Worm (Caenorhabditis elegans) whole organism, L4 larva: ENCODE results near the gene nop-1.

Experiments
- D1046.2 ChIP-seq: fragments of 200-800 bp; sonication (Bioruptor generic); IDR thresholded peaks from 2 replicates; pipeline ENCODE4 v1.3.6; 2022; ENCODE audit warnings: missing genetic modification characterization, missing compliant biosample characterization
- F26F4.8 ChIP-seq: fragments of 200-800 bp; sonication (Bioruptor generic); conservative IDR thresholded peaks from 2 replicates; pipeline ENCODE4 v1.3.6; 2022; ENCODE audit warnings: missing genetic modification characterization, missing compliant biosample characterization
- T20F7.1 ChIP-seq: fragments of 200-800 bp; sonication (Bioruptor generic); optimal IDR thresholded peaks from 2 replicates; lab custom pipeline; 2018; ENCODE audit warnings: mild to moderate bottlenecking, missing genetic modification characterization, missing compliant biosample characterization
- Y105C5A.15 ChIP-seq: fragments of 200-800 bp; sonication (Bioruptor generic); IDR thresholded peaks from 2 replicates; pipeline ENCODE4 v1.3.6; 2022; ENCODE audit warnings: missing genetic modification characterization, missing compliant biosample characterization
- ZK337.2 ChIP-seq: fragments of 200-800 bp; sonication (Bioruptor generic); IDR thresholded peaks from 2 replicates; pipeline ENCODE4 v1.3.6; 2022; ENCODE audit warnings: missing genetic modification reagents, missing genetic modification characterization, missing compliant biosample characterization
- aly-2 ChIP-seq: sonication (generic microtip); optimal IDR thresholded peaks from 2 replicates; lab custom pipeline; 2018; ENCODE audit warnings: missing biosample characterization, missing genetic modification characterization
- arid-1 ChIP-seq: fragments of 200-800 bp; sonication (Bioruptor generic); conservative IDR thresholded peaks from 2 replicates; pipeline ENCODE4 v1.3.6; 2022; ENCODE audit warnings: missing genetic modification reagents, missing genetic modification characterization, missing compliant biosample characterization
- ces-1 ChIP-seq: fragments of 150-350 bp; sonication (generic microtip); optimal IDR thresholded peaks from 4 replicates; lab custom pipeline; 2014; ENCODE audit warnings: missing biosample characterization, missing genetic modification reagents, missing genetic modification characterization
- cey-2 ChIP-seq: sonication (generic microtip); optimal IDR thresholded peaks from 3 replicates; lab custom pipeline; 2017; ENCODE audit warnings: missing genetic modification characterization, mild to moderate bottlenecking, missing compliant biosample characterization, antibody characterized with exemption, borderline replicate concordance; ENCODE audit not compliant: insufficient read depth
- daf-16 ChIP-seq, 3 experiments: sonication (generic microtip); optimal IDR thresholded peaks; 2 replicates each; lab custom pipeline; 2016 to 2017; ENCODE audit warnings: missing genetic modification characterization in 3 of 3, missing genetic modification reagents in 3 of 3, mild to moderate bottlenecking in 2 of 3, missing compliant biosample characterization in 2 of 3, missing biosample characterization in 1 of 3, moderate library complexity in 1 of 3
- daf-19 ChIP-seq: fragments of 200-800 bp; sonication (Bioruptor generic); conservative IDR thresholded peaks from 2 replicates; pipeline ENCODE4 v1.3.6; 2022; ENCODE audit warnings: missing genetic modification characterization, missing compliant biosample characterization
- dmd-9 ChIP-seq: fragments of 200-800 bp; sonication (Bioruptor generic); IDR thresholded peaks from 2 replicates; pipeline ENCODE4 v1.3.6; 2022; ENCODE audit warnings: missing genetic modification reagents, missing genetic modification characterization, missing compliant biosample characterization
- duxl-1 ChIP-seq: sonication (generic microtip); optimal IDR thresholded peaks from 2 replicates; lab custom pipeline; 2016; ENCODE audit warnings: mild to moderate bottlenecking, missing genetic modification characterization, moderate library complexity, missing compliant biosample characterization; ENCODE audit not compliant: poor library complexity
- egl-27 ChIP-seq: sonication (generic microtip); optimal IDR thresholded peaks from 3 replicates; lab custom pipeline; 2017; ENCODE audit warnings: missing biosample characterization, missing genetic modification reagents, missing genetic modification characterization
- egl-43 ChIP-seq: fragments of 200-800 bp; sonication (Bioruptor generic); IDR thresholded peaks from 2 replicates; pipeline ENCODE4 v1.3.6; 2022; ENCODE audit warnings: missing genetic modification reagents, missing genetic modification characterization, missing compliant biosample characterization
- fos-1 ChIP-seq: fragments of 150-350 bp; optimal IDR thresholded peaks from 2 replicates; lab custom pipeline; 2014; ENCODE audit warnings: missing biosample characterization, missing genetic modification characterization
- gei-8 ChIP-seq: fragments of 200-800 bp; sonication (Bioruptor generic); optimal IDR thresholded peaks from 2 replicates; lab custom pipeline; 2018; ENCODE audit warnings: mild to moderate bottlenecking, missing genetic modification characterization, missing compliant biosample characterization
- hlh-30 ChIP-seq: sonication (generic microtip); optimal IDR thresholded peaks from 2 replicates; lab custom pipeline; 2017; ENCODE audit warnings: antibody characterized with exemption, mild to moderate bottlenecking, missing genetic modification characterization, missing compliant biosample characterization; ENCODE audit not compliant: insufficient read depth
- hmg-1.1 ChIP-seq: fragments of 200-800 bp; sonication (Bioruptor generic); IDR thresholded peaks from 2 replicates; pipeline ENCODE4 v1.3.6; 2022; ENCODE audit warnings: missing genetic modification reagents, missing genetic modification characterization, missing compliant biosample characterization
- lin-1 ChIP-seq: fragments of 200-800 bp; sonication (Bioruptor generic); IDR thresholded peaks from 2 replicates; pipeline ENCODE4 v1.3.6; 2022; ENCODE audit warnings: missing genetic modification reagents, missing genetic modification characterization, missing compliant biosample characterization
- lin-13 ChIP-seq: fragments of 150-350 bp; optimal IDR thresholded peaks from 2 replicates; lab custom pipeline; 2014; ENCODE audit warnings: missing biosample characterization, missing genetic modification reagents, missing genetic modification characterization
- madf-5 ChIP-seq, 2 experiments: fragments of 200-800 bp; sonication (Bioruptor generic); IDR thresholded peaks; 2 replicates each; pipeline ENCODE4 v1.3.6; 2022; ENCODE audit warnings: missing compliant biosample characterization in 2 of 2, missing genetic modification characterization in 2 of 2
- madf-9 ChIP-seq: fragments of 200-800 bp; sonication (Bioruptor generic); conservative IDR thresholded peaks from 2 replicates; pipeline ENCODE4 v1.3.6; 2022; ENCODE audit warnings: missing genetic modification reagents, missing genetic modification characterization, missing compliant biosample characterization
- mes-2 ChIP-seq: sonication (generic microtip); optimal IDR thresholded peaks from 2 replicates; lab custom pipeline; 2016; ENCODE audit warnings: missing genotype, mild to moderate bottlenecking, missing genetic modification characterization, missing compliant biosample characterization; ENCODE audit not compliant: poor library complexity, severe bottlenecking
- mxl-2 ChIP-seq: fragments of 200-800 bp; sonication (Bioruptor generic); conservative IDR thresholded peaks from 2 replicates; pipeline ENCODE4 v1.3.6; 2022; ENCODE audit warnings: missing genetic modification reagents, missing genetic modification characterization, missing compliant biosample characterization
- mxl-3 ChIP-seq: fragments of 200-800 bp; sonication (Bioruptor generic); optimal IDR thresholded peaks from 2 replicates; lab custom pipeline; 2018; ENCODE audit warnings: mild to moderate bottlenecking, missing genetic modification characterization, missing compliant biosample characterization
- nhr-10 ChIP-seq: fragments of 150-350 bp; optimal IDR thresholded peaks from 2 replicates; lab custom pipeline; 2014; ENCODE audit warnings: missing biosample characterization, missing genetic modification characterization
- nhr-102 ChIP-seq: sonication (generic microtip); optimal IDR thresholded peaks from 2 replicates; lab custom pipeline; 2016; ENCODE audit warnings: mild to moderate bottlenecking, missing genetic modification characterization, moderate library complexity, missing compliant biosample characterization
- nhr-11 ChIP-seq: fragments of 150-350 bp; optimal IDR thresholded peaks from 2 replicates; lab custom pipeline; 2014; ENCODE audit warnings: missing biosample characterization, missing genetic modification characterization
- nhr-28 ChIP-seq: fragments of 150-350 bp; optimal IDR thresholded peaks from 2 replicates; lab custom pipeline; 2014; ENCODE audit warnings: missing biosample characterization, missing genetic modification characterization
- nhr-42 ChIP-seq: fragments of 200-800 bp; sonication (Bioruptor generic); IDR thresholded peaks from 2 replicates; pipeline ENCODE4 v1.3.6; 2022; ENCODE audit warnings: missing genetic modification characterization, missing compliant biosample characterization
- nhr-76 ChIP-seq: fragments of 150-350 bp; optimal IDR thresholded peaks from 2 replicates; lab custom pipeline; 2014; ENCODE audit warnings: missing biosample characterization, missing genetic modification characterization
- pha-4 ChIP-seq, 2 experiments: fragments of 150-350 bp in 1 of 2; fragments of 200-800 bp in 1 of 2; sonication (Bioruptor generic) in 1 of 2; IDR thresholded peaks in 1 of 2; optimal IDR thresholded peaks in 1 of 2; 2 replicates each; pipeline versions ENCODE4 v1.3.6 to Lab custom; 2014 to 2022; ENCODE audit warnings: missing genetic modification characterization in 2 of 2, missing genetic modification reagents in 2 of 2, missing biosample characterization in 1 of 2, missing compliant biosample characterization in 1 of 2
- php-3 ChIP-seq: fragments of 200-800 bp; sonication (Bioruptor generic); IDR thresholded peaks from 2 replicates; pipeline ENCODE4 v1.3.6; 2022; ENCODE audit warnings: missing genetic modification reagents, missing genetic modification characterization, missing compliant biosample characterization
- rbr-2 ChIP-seq: sonication (generic microtip); optimal IDR thresholded peaks from 2 replicates; lab custom pipeline; 2016; ENCODE audit warnings: missing genotype, missing genetic modification characterization, missing compliant biosample characterization
- spr-1 ChIP-seq: sonication (generic microtip); optimal IDR thresholded peaks from 2 replicates; lab custom pipeline; 2016; ENCODE audit warnings: mild to moderate bottlenecking, missing genetic modification characterization, missing compliant biosample characterization
- unc-130 ChIP-seq: sonication (generic microtip); optimal IDR thresholded peaks from 2 replicates; lab custom pipeline; 2016; ENCODE audit warnings: missing genetic modification reagents, missing genetic modification characterization, missing compliant biosample characterization
- unc-62 ChIP-seq, 3 experiments: fragments of 150-350 bp in 1 of 3; sonication (generic microtip); optimal IDR thresholded peaks in 2 of 3; peaks in 1 of 3; 1 replicate in 1 of 3; 2 replicates in 2 of 3; lab custom pipeline; 2014 to 2017; ENCODE audit warnings: missing biosample characterization in 3 of 3, missing genetic modification characterization in 3 of 3, missing genetic modification reagents in 3 of 3, missing genotype in 1 of 3
- zip-2 ChIP-seq: fragments of 150-350 bp; optimal IDR thresholded peaks from 2 replicates; lab custom pipeline; 2014; ENCODE audit warnings: missing biosample characterization, missing genetic modification characterization

Gene nop-1

ce11 chrIII:5950756-5951345 lies 7.7 kb upstream of the nop-1 start (continued):
- no peak for TF ChIP-seq aly-2
- TF ChIP-seq nhr-76 (tag; lab: Kevin White, UChicago): no peak
- 0 out of 4 replicates have a peak, but pooled peaks have one; percentile 25 to 49 for TF ChIP-seq madf-5 (GFP tag; IDR thresholded peaks at IDR 0.05; lab: Robert Waterston, UW)
- TF ChIP-seq T20F7.1 (GFP tag; lab: Kevin White, UChicago): no peak
- TF ChIP-seq php-3 (GFP tag; lab: Robert Waterston, UW): peak; percentile 14; the same call in 1 of the 2 replicates
- no peak for TF ChIP-seq daf-16 (GFP tag; optimal IDR thresholded peaks at IDR 0.05; lab: Kevin White, UChicago)
- peak; percentile 55 for TF ChIP-seq daf-16 (tag; optimal IDR thresholded peaks at IDR 0.05; lab: Kevin White, UChicago)
- no peak for TF ChIP-seq madf-9 (GFP tag; lab: Robert Waterston, UW)
- TF ChIP-seq pha-4 (GFP tag; IDR thresholded peaks at IDR 0.05; lab: Robert Waterston, UW): no peak
- no peak for TF ChIP-seq pha-4 (tag; optimal IDR thresholded peaks at IDR 0.05; lab: Kevin White, UChicago)
- TF ChIP-seq spr-1: no peak
- TF ChIP-seq nhr-28: peak; percentile 8
- TF ChIP-seq daf-19 (GFP tag; lab: Robert Waterston, UW): no peak
- TF ChIP-seq hlh-30 (tag; lab: Kevin White, UChicago): peak; percentile 15
- TF ChIP-seq nhr-10 (tag; lab: Kevin White, UChicago): no peak
- TF ChIP-seq hmg-1.1: peak; percentile 26; the same call in 1 of the 2 replicates
- TF ChIP-seq cey-2 (tag; lab: Kevin White, UChicago): no peak
- TF ChIP-seq gei-8 (GFP tag; lab: Kevin White, UChicago): no peak
- no peak for TF ChIP-seq lin-13 (GFP tag; lab: Kevin White, UChicago)
- TF ChIP-seq ces-1 (GFP tag; lab: Kevin White, UChicago): no peak
- TF ChIP-seq egl-43: no peak
- no peak for TF ChIP-seq dmd-9
- no peak for TF ChIP-seq mxl-2 (GFP tag; lab: Robert Waterston, UW)
- no peak for TF ChIP-seq Y105C5A.15 (GFP tag; lab: Robert Waterston, UW)
- 0 out of 2 replicates have a peak, but pooled peaks have one; percentile 20 for TF ChIP-seq lin-1
- TF ChIP-seq mxl-3 (GFP tag; lab: Kevin White, UChicago): no peak
- no peak for TF ChIP-seq nhr-102 (tag; lab: Kevin White, UChicago)
- no peak for TF ChIP-seq arid-1
- no peak for TF ChIP-seq duxl-1
- TF ChIP-seq ZK337.2: no peak
- no peak for TF ChIP-seq nhr-42 (GFP tag; lab: Robert Waterston, UW)
- peak in 1 of 2 experiments; percentile 93 for TF ChIP-seq unc-62 (GFP tag; optimal IDR thresholded peaks at IDR 0.05 in 1 of 2; lab: Kevin White, UChicago)
- TF ChIP-seq unc-62 (tag; optimal IDR thresholded peaks at IDR 0.05; lab: Kevin White, UChicago): no peak
- TF ChIP-seq nhr-11 (tag; lab: Kevin White, UChicago): no peak
- TF ChIP-seq fos-1: no peak
- no peak for TF ChIP-seq rbr-2 (tag; lab: Kevin White, UChicago)
- no peak for TF ChIP-seq unc-130 (GFP tag; lab: Kevin White, UChicago)
- TF ChIP-seq zip-2 (tag; lab: Kevin White, UChicago): no peak
- TF ChIP-seq mes-2: peak; percentile 32
- TF ChIP-seq F26F4.8: no peak
- TF ChIP-seq egl-27 (tag; lab: Kevin White, UChicago): no peak
- TF ChIP-seq D1046.2 (GFP tag; lab: Robert Waterston, UW): no peak
